Worm (Caenorhabditis elegans) whole organism, L4 larva: ENCODE measurements around the gene T13G4.1.

Experiments
- F37D6.2 ChIP-seq: sonication (generic microtip); optimal IDR thresholded peaks from 2 replicates; lab custom pipeline; 2016; ENCODE audit warnings: mild to moderate bottlenecking, missing genetic modification characterization, missing compliant biosample characterization
- aha-1 ChIP-seq: fragments of 150-350 bp; peaks from one replicate; lab custom pipeline; 2014; ENCODE audit warnings: missing biosample characterization, missing genetic modification characterization
- ceh-28 ChIP-seq: fragments of 150-350 bp; optimal IDR thresholded peaks from 2 replicates; lab custom pipeline; 2014; ENCODE audit warnings: missing biosample characterization, missing genetic modification reagents, missing genetic modification characterization
- ceh-44 ChIP-seq: fragments of 200-800 bp; sonication (Bioruptor generic); IDR thresholded peaks from 2 replicates; pipeline ENCODE4 v1.3.6; 2022; ENCODE audit warnings: missing genetic modification reagents, missing genetic modification characterization, missing compliant biosample characterization
- ces-1 ChIP-seq: fragments of 150-350 bp; sonication (generic microtip); optimal IDR thresholded peaks from 4 replicates; lab custom pipeline; 2014; ENCODE audit warnings: missing biosample characterization, missing genetic modification reagents, missing genetic modification characterization
- ctbp-1 ChIP-seq: fragments of 200-800 bp; sonication (Bioruptor generic); IDR thresholded peaks from 2 replicates; pipeline ENCODE4 v1.3.6; 2022; ENCODE audit warnings: missing genetic modification reagents, missing genetic modification characterization, missing compliant biosample characterization
- daf-16 ChIP-seq, 3 experiments: sonication (generic microtip); optimal IDR thresholded peaks; 2 replicates each; lab custom pipeline; 2016 to 2017; ENCODE audit warnings: missing genetic modification characterization in 3 of 3, missing genetic modification reagents in 3 of 3, mild to moderate bottlenecking in 2 of 3, missing compliant biosample characterization in 2 of 3, missing biosample characterization in 1 of 3, moderate library complexity in 1 of 3
- daf-19 ChIP-seq: fragments of 200-800 bp; sonication (Bioruptor generic); conservative IDR thresholded peaks from 2 replicates; pipeline ENCODE4 v1.3.6; 2022; ENCODE audit warnings: missing genetic modification characterization, missing compliant biosample characterization
- egl-43 ChIP-seq: fragments of 200-800 bp; sonication (Bioruptor generic); IDR thresholded peaks from 2 replicates; pipeline ENCODE4 v1.3.6; 2022; ENCODE audit warnings: missing genetic modification reagents, missing genetic modification characterization, missing compliant biosample characterization
- fkh-10 ChIP-seq: fragments of 150-350 bp; optimal IDR thresholded peaks from 2 replicates; lab custom pipeline; 2014; ENCODE audit warnings: missing biosample characterization, missing genetic modification reagents, missing genetic modification characterization
- hlh-11 ChIP-seq: fragments of 200-800 bp; sonication (Bioruptor generic); optimal IDR thresholded peaks from 2 replicates; lab custom pipeline; 2018; ENCODE audit warnings: mild to moderate bottlenecking, missing genetic modification characterization, missing compliant biosample characterization
- hlh-30 ChIP-seq: sonication (generic microtip); optimal IDR thresholded peaks from 2 replicates; lab custom pipeline; 2017; ENCODE audit warnings: antibody characterized with exemption, mild to moderate bottlenecking, missing genetic modification characterization, missing compliant biosample characterization; ENCODE audit not compliant: insufficient read depth
- jun-1 ChIP-seq: fragments of 150-350 bp; optimal IDR thresholded peaks from 2 replicates; lab custom pipeline; 2014; ENCODE audit warnings: missing biosample characterization, missing genetic modification reagents, missing genetic modification characterization
- lin-38 ChIP-seq: fragments of 200-800 bp; sonication (Bioruptor generic); IDR thresholded peaks from 2 replicates; pipeline ENCODE4 v1.3.6; 2022; ENCODE audit warnings: missing genetic modification reagents, missing genetic modification characterization, missing compliant biosample characterization
- madf-9 ChIP-seq: fragments of 200-800 bp; sonication (Bioruptor generic); conservative IDR thresholded peaks from 2 replicates; pipeline ENCODE4 v1.3.6; 2022; ENCODE audit warnings: missing genetic modification reagents, missing genetic modification characterization, missing compliant biosample characterization
- nhr-10 ChIP-seq: fragments of 150-350 bp; optimal IDR thresholded peaks from 2 replicates; lab custom pipeline; 2014; ENCODE audit warnings: missing biosample characterization, missing genetic modification characterization
- nhr-41 ChIP-seq: fragments of 200-800 bp; sonication (Bioruptor generic); IDR thresholded peaks from 2 replicates; pipeline ENCODE4 v1.3.6; 2022; ENCODE audit warnings: missing genetic modification reagents, missing genetic modification characterization, missing compliant biosample characterization
- nhr-6 ChIP-seq: fragments of 150-350 bp; optimal IDR thresholded peaks from 2 replicates; lab custom pipeline; 2014; ENCODE audit warnings: missing biosample characterization, missing genetic modification characterization
- set-16 ChIP-seq: fragments of 200-800 bp; sonication (Bioruptor generic); IDR thresholded peaks from 2 replicates; pipeline ENCODE4 v1.3.6; 2022; ENCODE audit warnings: missing genetic modification reagents, missing genetic modification characterization, missing compliant biosample characterization
- snpc-1.2 ChIP-seq: fragments of 200-800 bp; sonication (Bioruptor generic); IDR thresholded peaks from 2 replicates; pipeline ENCODE4 v1.3.6; 2022; ENCODE audit warnings: missing genetic modification reagents, missing genetic modification characterization, missing compliant biosample characterization
- snpc-4 ChIP-seq: fragments of 150-350 bp; optimal IDR thresholded peaks from 2 replicates; lab custom pipeline; 2014; ENCODE audit warnings: missing biosample characterization, missing genetic modification characterization
- unc-130 ChIP-seq: sonication (generic microtip); optimal IDR thresholded peaks from 2 replicates; lab custom pipeline; 2016; ENCODE audit warnings: missing genetic modification reagents, missing genetic modification characterization, missing compliant biosample characterization
- unc-62 ChIP-seq, 3 experiments: fragments of 150-350 bp in 1 of 3; sonication (generic microtip); optimal IDR thresholded peaks in 2 of 3; peaks in 1 of 3; 1 replicate in 1 of 3; 2 replicates in 2 of 3; lab custom pipeline; 2014 to 2017; ENCODE audit warnings: missing biosample characterization in 3 of 3, missing genetic modification characterization in 3 of 3, missing genetic modification reagents in 3 of 3, missing genotype in 1 of 3
- zag-1 ChIP-seq: fragments of 150-350 bp; optimal IDR thresholded peaks from 2 replicates; lab custom pipeline; 2014; ENCODE audit warnings: missing biosample characterization, missing genetic modification characterization
- zip-2 ChIP-seq: fragments of 150-350 bp; optimal IDR thresholded peaks from 2 replicates; lab custom pipeline; 2014; ENCODE audit warnings: missing biosample characterization, missing genetic modification characterization
- ztf-11 ChIP-seq: fragments of 150-350 bp; optimal IDR thresholded peaks from 2 replicates; lab custom pipeline; 2014; ENCODE audit warnings: missing biosample characterization, missing genetic modification characterization
- ztf-7 ChIP-seq: fragments of 150-350 bp; optimal IDR thresholded peaks from 2 replicates; lab custom pipeline; 2014; ENCODE audit warnings: missing biosample characterization, missing genetic modification characterization

T13G4.1 gene

DNA sequence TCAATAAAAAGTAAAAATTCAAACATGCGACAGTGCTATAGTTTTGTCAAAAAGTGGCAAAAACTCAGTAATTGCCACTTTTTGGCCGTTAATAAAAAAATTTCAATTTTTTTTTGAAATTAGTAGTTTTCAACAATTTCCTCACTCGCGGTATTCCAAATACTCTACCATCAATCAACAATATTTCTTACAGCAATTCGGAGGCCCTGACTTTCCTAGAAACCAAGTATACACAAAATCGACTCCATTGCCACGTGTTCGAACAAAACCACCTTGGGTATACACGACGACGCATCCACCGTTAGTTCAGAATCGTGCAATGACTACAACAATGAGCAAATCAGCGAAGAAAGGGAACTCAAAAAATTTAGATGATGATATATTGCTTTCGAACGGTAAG, 21.3 kb upstream of the T13G4.1 start:
- TF ChIP-seq unc-62 (GFP tag; optimal IDR thresholded peaks at IDR 0.05 in 1 of 2; lab: Kevin White, UChicago) = peak in 1 of 2 experiments; percentile 97
- TF ChIP-seq unc-62 (tag; optimal IDR thresholded peaks at IDR 0.05; lab: Kevin White, UChicago) = no peak
- TF ChIP-seq ztf-11 = no peak

DNA sequence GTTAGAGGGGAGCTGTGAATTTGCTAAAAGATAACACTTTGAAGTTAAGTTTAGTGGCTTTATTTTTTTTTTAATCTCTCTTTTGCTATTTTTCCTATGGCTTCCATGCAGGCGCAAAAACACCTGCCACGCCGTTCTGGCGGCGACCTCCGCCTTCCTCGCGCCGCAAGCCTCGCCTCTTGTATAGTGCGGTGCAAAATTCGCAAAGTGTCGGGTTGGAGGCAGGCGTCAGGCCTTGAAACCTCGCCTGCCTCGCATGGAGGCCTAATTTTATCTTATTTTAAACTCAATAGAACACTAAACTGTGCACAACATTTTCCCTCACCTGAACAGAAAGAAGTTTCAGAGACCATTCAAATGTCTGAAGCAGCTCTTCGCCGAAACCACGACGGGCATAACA, 20.9 kb upstream of the T13G4.1 start:
- TF ChIP-seq zip-2 (tag; lab: Kevin White, UChicago) = no peak
- TF ChIP-seq ceh-44 (GFP tag; lab: Robert Waterston, UW) = no peak
- TF ChIP-seq set-16 (GFP tag; lab: Robert Waterston, UW) = peak; percentile 72

DNA sequence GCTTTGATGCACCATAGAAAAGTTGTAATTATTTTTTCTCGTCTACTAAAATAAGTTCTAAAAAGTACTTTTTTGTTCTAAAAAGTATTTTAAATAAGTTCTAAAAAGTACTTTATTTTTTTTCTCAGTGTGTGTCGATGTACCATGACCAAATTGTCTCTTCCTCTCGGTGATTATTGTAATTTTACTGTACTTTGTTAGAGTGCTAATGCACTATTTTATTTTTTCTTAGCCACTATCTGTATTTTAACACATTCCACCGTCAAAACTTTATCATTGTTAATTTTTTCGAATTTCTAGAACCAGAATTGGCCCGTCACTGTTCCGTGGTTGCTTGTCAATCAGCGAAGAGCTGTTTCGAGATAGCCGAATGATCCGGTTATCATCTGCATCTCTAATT, 13.0 kb upstream of the T13G4.1 start, which contains the start of gene hot-8:
Gene hot-8 (plus strand): TSS at position 301 of the 400 bp plus-strand sequence.
- TF ChIP-seq jun-1 (tag; lab: Kevin White, UChicago) = no peak
- peak; percentile 67 for TF ChIP-seq aha-1 (tag; lab: Kevin White, UChicago)

DNA sequence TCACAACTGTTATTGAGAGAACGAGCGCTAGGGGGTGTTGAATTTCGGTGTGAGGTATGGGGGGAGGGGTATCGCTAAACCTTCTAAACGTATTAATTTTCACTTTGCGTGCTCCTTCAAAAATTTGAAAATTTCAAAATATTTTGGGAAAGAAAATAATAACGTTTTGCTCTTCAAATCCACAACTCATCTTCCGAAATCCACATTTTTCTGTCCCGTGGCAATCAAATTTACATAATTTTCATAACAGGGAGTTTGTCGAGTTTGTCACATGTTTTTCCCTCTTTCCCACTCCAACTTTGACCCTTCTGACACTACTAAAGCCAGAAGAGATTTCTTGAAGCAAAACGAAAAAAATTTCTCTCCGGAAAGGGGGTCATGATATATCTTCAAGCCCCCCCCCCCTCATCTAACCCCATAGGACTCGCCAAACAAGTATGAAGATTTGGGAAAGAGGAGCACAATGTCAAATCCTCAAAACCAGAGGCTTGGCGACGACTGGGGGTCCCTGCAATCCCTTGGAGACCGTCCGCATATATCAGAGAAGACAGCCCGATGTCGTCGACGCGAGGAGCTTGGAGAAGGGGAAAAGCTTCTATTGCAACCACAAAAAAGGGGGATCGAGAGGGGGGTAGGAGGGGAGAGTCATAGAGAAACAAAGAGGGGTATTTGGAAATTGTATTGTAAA, 11.5 kb upstream of the T13G4.1 start:
- TF ChIP-seq egl-43 (peak; percentile 55; the same call in 1 of the 2 replicates), nhr-10 (tag; lab: Kevin White, UChicago) (no peak), aha-1 (tag; lab: Kevin White, UChicago) (peak; percentile 24), set-16 (GFP tag; lab: Robert Waterston, UW) (peak; percentile 48)

DNA sequence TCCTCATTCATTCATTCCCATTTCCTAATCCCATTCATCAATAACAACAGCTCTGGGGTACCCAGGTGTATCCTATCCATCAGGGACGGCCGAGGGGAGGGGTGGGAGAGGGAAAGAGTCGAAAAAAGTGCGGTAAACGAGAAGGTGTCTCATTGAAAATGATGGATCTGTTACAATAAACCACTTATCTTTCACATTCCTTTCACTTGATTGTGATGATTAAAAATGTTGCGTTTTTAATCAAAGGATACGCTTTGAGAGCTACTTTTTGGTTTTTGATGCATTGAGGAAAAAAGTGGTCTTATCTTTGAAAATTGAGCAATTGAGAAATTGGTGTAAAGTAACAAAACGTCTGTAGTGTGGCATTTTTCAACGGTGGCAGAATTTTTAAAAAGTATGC, 9.7 kb upstream of the T13G4.1 start:
- TF ChIP-seq unc-62 (GFP tag; optimal IDR thresholded peaks at IDR 0.05 in 1 of 2; lab: Kevin White, UChicago) = peak in 1 of 2 experiments; percentile 77
- no peak for TF ChIP-seq unc-62 (tag; optimal IDR thresholded peaks at IDR 0.05; lab: Kevin White, UChicago)
- TF ChIP-seq snpc-1.2 (GFP tag; lab: Robert Waterston, UW) = no peak
- peak in 1 of 2 experiments; percentile 27 for TF ChIP-seq daf-16 (GFP tag; optimal IDR thresholded peaks at IDR 0.05; lab: Kevin White, UChicago)
- no peak for TF ChIP-seq daf-16 (tag; optimal IDR thresholded peaks at IDR 0.05; lab: Kevin White, UChicago)

DNA sequence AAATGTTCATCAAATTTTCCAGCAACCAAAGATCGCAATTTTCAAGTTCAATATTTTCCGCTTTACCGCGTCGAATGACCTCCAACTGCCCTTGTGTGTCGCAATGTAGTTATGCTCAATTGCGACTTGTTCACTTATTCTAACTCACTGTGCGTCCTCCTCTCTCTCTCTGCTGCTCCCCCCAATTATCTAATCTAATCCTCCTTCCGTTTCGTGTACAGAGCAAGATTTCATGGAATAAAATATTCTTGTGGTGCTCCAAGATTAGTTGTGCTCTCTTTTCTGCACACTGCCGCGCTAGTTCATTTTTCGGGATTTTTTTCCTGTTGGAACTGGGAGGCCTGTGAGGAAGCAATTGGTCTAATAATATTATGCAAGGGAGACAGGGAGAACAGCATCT, 9.0 kb upstream of the T13G4.1 start:
- TF ChIP-seq aha-1 (tag; lab: Kevin White, UChicago) (peak; percentile 93), snpc-4 (tag; lab: Kevin White, UChicago) (no peak)

DNA sequence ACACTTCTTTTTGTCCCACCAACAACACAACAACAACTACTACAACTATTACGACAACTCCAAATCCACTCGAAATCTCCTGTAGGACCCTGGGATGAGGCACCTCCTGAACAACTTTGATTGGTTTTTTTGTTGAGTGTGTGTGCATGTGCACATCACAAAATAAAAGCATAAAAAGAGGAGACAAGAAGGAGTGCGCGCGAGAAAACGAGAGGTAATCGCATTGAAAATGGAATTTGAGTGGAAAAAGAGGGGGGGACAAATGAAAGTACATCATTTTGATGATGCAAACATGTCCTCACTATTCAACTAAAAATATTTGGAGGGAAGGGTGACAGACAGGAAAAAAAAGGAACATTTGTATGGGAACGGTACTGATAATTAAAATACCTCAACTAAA, 7.5 kb upstream of the T13G4.1 start:
- TF ChIP-seq unc-130 (no peak), ces-1 (GFP tag; lab: Kevin White, UChicago) (peak; percentile 69), ctbp-1 (peak; percentile 57; the same call in 1 of the 2 replicates), jun-1 (tag; lab: Kevin White, UChicago) (no peak), madf-9 (GFP tag; lab: Robert Waterston, UW) (no peak), ceh-28 (no peak), hlh-11 (tag; lab: Kevin White, UChicago) (no peak), zag-1 (tag; lab: Kevin White, UChicago) (no peak), nhr-41 (GFP tag; lab: Robert Waterston, UW) (no peak), ztf-7 (no peak), hlh-30 (tag; lab: Kevin White, UChicago) (no peak), daf-19 (GFP tag; lab: Robert Waterston, UW) (no peak), F37D6.2 (tag; lab: Kevin White, UChicago) (no peak), nhr-6 (tag; lab: Kevin White, UChicago) (no peak), fkh-10 (peak; percentile 69), snpc-4 (tag; lab: Kevin White, UChicago) (no peak), lin-38 (GFP tag; lab: Robert Waterston, UW) (no peak)
- TF ChIP-seq, all 104 proteins: peak for 3
